Fruit fly (Drosophila melanogaster) whole organism, prepupa: ENCODE results near the gene CG16953.

ENCODE experiments used
- Blimp-1 ChIP-seq: fragments of 200-800 bp; sonication (Bioruptor generic); optimal IDR thresholded peaks from 3 replicates; lab custom pipeline; 2017; ENCODE audit warnings: missing biosample characterization, missing genetic modification characterization, mild to moderate bottlenecking, moderate library complexity, missing genetic modification reagents
- CG6792 ChIP-seq: fragments of 200-800 bp; sonication (Bioruptor generic); optimal IDR thresholded peaks from 3 replicates; lab custom pipeline; 2016; ENCODE audit warnings: missing biosample characterization, missing genetic modification characterization
- CG8319 ChIP-seq: fragments of 200-800 bp; sonication (Bioruptor generic); optimal IDR thresholded peaks from 3 replicates; lab custom pipeline; 2016; ENCODE audit warnings: missing biosample characterization, missing genetic modification characterization
- CG8632 ChIP-seq: fragments of 200-800 bp; sonication (Bioruptor generic); optimal IDR thresholded peaks from 3 replicates; lab custom pipeline; 2016; ENCODE audit warnings: missing biosample characterization, missing genetic modification characterization
- Eip93F ChIP-seq: fragments of 200-800 bp; sonication (Bioruptor generic); optimal IDR thresholded peaks from 2 replicates; lab custom pipeline; 2016; ENCODE audit warnings: missing biosample characterization, mild to moderate bottlenecking, missing genetic modification characterization
- Gug ChIP-seq: fragments of 200-800 bp; sonication (Bioruptor generic); IDR thresholded peaks from 2 replicates; pipeline ENCODE4 v1.3.6; 2022; ENCODE audit warnings: missing biosample characterization, missing genetic modification characterization
- Hr39 ChIP-seq: fragments of 200-800 bp; sonication (Bioruptor generic); optimal IDR thresholded peaks from 2 replicates; lab custom pipeline; 2016; ENCODE audit warnings: missing biosample characterization, missing genetic modification characterization
- Sox14 ChIP-seq: fragments of 200-800 bp; sonication (Bioruptor generic); optimal IDR thresholded peaks from 3 replicates; lab custom pipeline; 2016; ENCODE audit warnings: missing biosample characterization, missing genetic modification characterization
- fd59A ChIP-seq: fragments of 200-800 bp; sonication (Bioruptor generic); optimal IDR thresholded peaks from 2 replicates; lab custom pipeline; 2017; ENCODE audit warnings: missing biosample characterization, mild to moderate bottlenecking, missing genetic modification characterization, missing genetic modification reagents
- lz ChIP-seq: fragments of 200-800 bp; sonication (Bioruptor generic); optimal IDR thresholded peaks from 3 replicates; lab custom pipeline; 2016; ENCODE audit warnings: missing biosample characterization, missing genetic modification characterization
- net ChIP-seq: fragments of 200-800 bp; sonication (Bioruptor generic); optimal IDR thresholded peaks from 3 replicates; lab custom pipeline; 2016; ENCODE audit warnings: missing biosample characterization, missing genetic modification characterization
- ss ChIP-seq, 2 experiments: fragments of 200-800 bp; sonication (Bioruptor generic); optimal IDR thresholded peaks; 2 replicates in 1 of 2; 3 replicates in 1 of 2; lab custom pipeline; 2017 to 2018; ENCODE audit warnings: mild to moderate bottlenecking in 2 of 2, missing biosample characterization in 2 of 2, missing genetic modification characterization in 2 of 2, moderate library complexity in 1 of 2
- vri ChIP-seq: fragments of 200-800 bp; sonication (Bioruptor generic); optimal IDR thresholded peaks from 3 replicates; lab custom pipeline; 2016; ENCODE audit warnings: missing biosample characterization, mild to moderate bottlenecking, missing genetic modification characterization

dm6 chr3R:20573326-20573725, 12.3 kb downstream of the CG16953 start:
- TF ChIP-seq Eip93F (GFP tag; lab: Kevin White, UChicago) (no peak), ss (GFP tag; optimal IDR thresholded peaks at IDR 0.05; lab: Kevin White, UChicago) (no peak), Sox14 (no peak), lz (GFP tag; lab: Kevin White, UChicago) (no peak), CG6792 (GFP tag; lab: Kevin White, UChicago) (no peak), Gug (GFP tag; lab: Robert Waterston, UW) (no peak), Hr39 (GFP tag; lab: Kevin White, UChicago) (no peak), CG8632 (GFP tag; lab: Kevin White, UChicago) (no peak), net (GFP tag; lab: Kevin White, UChicago) (no peak), CG8319 (GFP tag; lab: Kevin White, UChicago) (no peak), Blimp-1 (GFP tag; lab: Kevin White, UChicago) (no peak), vri (GFP tag; lab: Kevin White, UChicago) (no peak), fd59A (no peak)
